Fruit fly (Drosophila melanogaster) whole organism, wandering third instar larva: ENCODE measurements around the gene Sirt7.

ENCODE experiments used
- Dfd ChIP-seq: fragments of >200 bp; optimal IDR thresholded peaks from 2 replicates; lab custom pipeline; 2017; ENCODE audit warnings: missing biosample characterization, missing genetic modification characterization
- Hnf4 ChIP-seq: fragments of 200-800 bp; sonication (Bioruptor generic); optimal IDR thresholded peaks from 2 replicates; lab custom pipeline; 2016; ENCODE audit warnings: missing biosample characterization, mild to moderate bottlenecking, missing genetic modification characterization
- Hr78 ChIP-seq: fragments of >200 bp; optimal IDR thresholded peaks from 2 replicates; lab custom pipeline; 2017; ENCODE audit warnings: missing biosample characterization, missing genetic modification characterization
- Hr83 ChIP-seq: fragments of 200-300 bp; sonication (Bioruptor generic); optimal IDR thresholded peaks from 2 replicates; lab custom pipeline; 2016; ENCODE audit warnings: missing biosample characterization, mild to moderate bottlenecking, missing genetic modification characterization, moderate library complexity; ENCODE audit not compliant: poor library complexity, severe bottlenecking
- Rel ChIP-seq, 2 experiments: fragments of 200-800 bp; sonication (Bioruptor generic) in 1 of 2; optimal IDR thresholded peaks; 2 replicates in 1 of 2; 3 replicates in 1 of 2; lab custom pipeline; 2016 to 2019; ENCODE audit warnings: mild to moderate bottlenecking in 2 of 2, missing biosample characterization in 2 of 2, missing genetic modification characterization in 2 of 2, moderate library complexity in 1 of 2
- Vsx2 ChIP-seq: fragments of 200-300, 225-300 bp; sonication (Bioruptor generic); optimal IDR thresholded peaks from 2 replicates; lab custom pipeline; 2018; ENCODE audit warnings: missing biosample characterization, missing genetic modification characterization; ENCODE audit not compliant: partially characterized antibody
- br ChIP-seq: fragments of 200-800 bp; sonication (Bioruptor generic); optimal IDR thresholded peaks from 2 replicates; lab custom pipeline; 2016; ENCODE audit warnings: missing biosample characterization, missing genetic modification characterization
- brk ChIP-seq: fragments of 200-800 bp; sonication (Bioruptor generic); optimal IDR thresholded peaks from 2 replicates; lab custom pipeline; 2016; ENCODE audit warnings: missing biosample characterization, mild to moderate bottlenecking, missing genetic modification characterization
- dmrt93B ChIP-seq: fragments of 200-800 bp; sonication (Bioruptor generic); optimal IDR thresholded peaks from 2 replicates; lab custom pipeline; 2018; ENCODE audit warnings: missing biosample characterization, mild to moderate bottlenecking, missing genetic modification characterization
- ey ChIP-seq: fragments of 200-800 bp; sonication (Bioruptor generic); optimal IDR thresholded peaks from 2 replicates; lab custom pipeline; 2016; ENCODE audit warnings: missing biosample characterization, missing genetic modification characterization
- tai ChIP-seq: sonication (Bioruptor generic); optimal IDR thresholded peaks from 2 replicates; lab custom pipeline; 2016; ENCODE audit warnings: missing biosample characterization, missing genetic modification characterization

DNA sequence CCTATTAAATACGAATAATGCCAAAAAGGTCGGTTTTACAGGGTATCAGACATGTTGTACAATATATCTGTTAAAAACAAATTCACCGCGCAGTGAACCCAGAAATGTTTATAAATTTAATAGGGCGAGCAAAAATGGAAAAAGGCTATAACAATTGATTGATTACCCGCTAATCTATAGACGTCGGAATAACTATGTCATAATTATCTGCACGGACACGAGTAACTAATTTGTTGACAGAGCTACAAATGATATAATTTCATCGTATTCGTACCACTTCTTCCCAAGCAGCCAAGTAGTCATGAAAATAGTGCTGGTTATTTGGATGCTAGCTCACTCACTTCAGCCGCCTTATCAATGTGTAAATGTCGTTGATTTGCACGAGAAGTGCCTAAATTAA, 31.1 kb upstream of the Sirt7 start, which contains the start of gene CG14518:
- TF ChIP-seq Hr78 (GFP tag; lab: Kevin White, UChicago), result no peak
- TF ChIP-seq Dfd (GFP tag; lab: Kevin White, UChicago), result no peak
- no peak for TF ChIP-seq Hr83 (GFP tag; lab: Kevin White, UChicago)
- TF ChIP-seq Hnf4 (GFP tag; lab: Kevin White, UChicago), result no peak
- no peak for TF ChIP-seq Rel (GFP tag; optimal IDR thresholded peaks at IDR 0.05; lab: Kevin White, UChicago)
- TF ChIP-seq Rel (tag; optimal IDR thresholded peaks at IDR 0.05; lab: Kevin White, UChicago), result no peak
- no peak for TF ChIP-seq Vsx2 (GFP tag; lab: Kevin White, UChicago)
- TF ChIP-seq ey (GFP tag; lab: Kevin White, UChicago), result no peak
- no peak for TF ChIP-seq brk
- no peak for TF ChIP-seq tai (GFP tag; lab: Kevin White, UChicago)
- no peak for TF ChIP-seq br
- TF ChIP-seq dmrt93B (GFP tag; lab: Kevin White, UChicago), result no peak
